Worm (Caenorhabditis elegans) whole organism, L2 larva: Measurements from ENCODE around the gene cnc-11.

Experiments
- C34F6.9 ChIP-seq: fragments of 150-350 bp; optimal IDR thresholded peaks from 2 replicates; lab custom pipeline; 2014; ENCODE audit warnings: missing biosample characterization, missing genetic modification characterization
- F13H6.1 ChIP-seq: sonication (generic microtip); optimal IDR thresholded peaks from 2 replicates; lab custom pipeline; 2016; ENCODE audit warnings: missing genetic modification characterization, missing compliant biosample characterization
- R02D3.7 ChIP-seq: fragments of 150-350 bp; optimal IDR thresholded peaks from 2 replicates; lab custom pipeline; 2014; ENCODE audit warnings: missing biosample characterization, missing genetic modification characterization
- alr-1 ChIP-seq: fragments of 150-350 bp; optimal IDR thresholded peaks from 2 replicates; lab custom pipeline; 2014; ENCODE audit warnings: missing biosample characterization, missing genetic modification characterization
- ama-1 ChIP-seq: fragments of 150-350 bp; optimal IDR thresholded peaks from 2 replicates; lab custom pipeline; 2018; ENCODE audit warnings: inconsistent platforms
- blmp-1 ChIP-seq: sonication (generic microtip); optimal IDR thresholded peaks from 2 replicates; lab custom pipeline; 2017; ENCODE audit warnings: missing genetic modification characterization, mild to moderate bottlenecking, missing compliant biosample characterization, antibody characterized with exemption, moderate library complexity; ENCODE audit not compliant: insufficient read depth
- ceh-82 ChIP-seq: fragments of 150-350 bp; optimal IDR thresholded peaks from 2 replicates; lab custom pipeline; 2014; ENCODE audit warnings: missing biosample characterization, missing genetic modification characterization
- crh-2 ChIP-seq: sonication (generic microtip); optimal IDR thresholded peaks from 2 replicates; lab custom pipeline; 2017; ENCODE audit warnings: missing biosample characterization, missing genetic modification characterization
- dmd-4 ChIP-seq: sonication (generic microtip); optimal IDR thresholded peaks from 2 replicates; lab custom pipeline; 2017; ENCODE audit warnings: missing biosample characterization, missing genetic modification characterization
- egl-27 ChIP-seq: sonication (generic microtip); optimal IDR thresholded peaks from 3 replicates; lab custom pipeline; 2017; ENCODE audit warnings: missing biosample characterization, missing genetic modification reagents, missing genetic modification characterization
- elt-1 ChIP-seq: fragments of 150-350 bp; optimal IDR thresholded peaks from 2 replicates; lab custom pipeline; 2014; ENCODE audit warnings: missing biosample characterization, missing genetic modification characterization
- elt-3 ChIP-seq: sonication (generic microtip); optimal IDR thresholded peaks from 2 replicates; lab custom pipeline; 2017; ENCODE audit warnings: missing biosample characterization, missing genetic modification characterization
- fos-1 ChIP-seq: fragments of 150-350 bp; optimal IDR thresholded peaks from 2 replicates; lab custom pipeline; 2014; ENCODE audit warnings: missing biosample characterization, missing genetic modification characterization
- gmeb-1 ChIP-seq: fragments of 150-350 bp; optimal IDR thresholded peaks from 2 replicates; lab custom pipeline; 2014; ENCODE audit warnings: missing biosample characterization, missing genetic modification characterization
- lin-11 ChIP-seq: fragments of 150-350 bp; sonication (generic microtip); optimal IDR thresholded peaks from 2 replicates; lab custom pipeline; 2014; ENCODE audit warnings: missing biosample characterization, missing genetic modification characterization, inconsistent platforms, mixed read lengths
- lin-39 ChIP-seq: fragments of 150-350 bp; optimal IDR thresholded peaks from 2 replicates; lab custom pipeline; 2014; ENCODE audit warnings: missing biosample characterization, missing genetic modification reagents, missing genetic modification characterization
- lsy-2 ChIP-seq, 2 experiments: fragments of 150-350 bp in 1 of 2; sonication (generic microtip) in 1 of 2; optimal IDR thresholded peaks; 2 replicates each; lab custom pipeline; 2014 to 2017; ENCODE audit warnings: missing biosample characterization in 2 of 2, missing genetic modification characterization in 2 of 2
- mab-5 ChIP-seq: fragments of 150-350 bp; optimal IDR thresholded peaks from 2 replicates; lab custom pipeline; 2014; ENCODE audit warnings: missing biosample characterization, missing genetic modification characterization
- mbf-1 ChIP-seq: sonication (generic microtip); optimal IDR thresholded peaks from 2 replicates; lab custom pipeline; 2017; ENCODE audit warnings: missing biosample characterization, missing genetic modification characterization
- mdl-1 ChIP-seq, 2 experiments: fragments of 150-350 bp in 1 of 2; sonication (generic microtip) in 1 of 2; optimal IDR thresholded peaks; 2 replicates each; lab custom pipeline; 2017; ENCODE audit warnings: missing biosample characterization in 2 of 2, missing genetic modification characterization in 2 of 2
- nhr-10 ChIP-seq: sonication (generic microtip); optimal IDR thresholded peaks from 2 replicates; lab custom pipeline; 2017; ENCODE audit warnings: missing biosample characterization, missing genetic modification characterization
- nhr-11 ChIP-seq: fragments of 150-350 bp; optimal IDR thresholded peaks from 2 replicates; lab custom pipeline; 2014; ENCODE audit warnings: missing biosample characterization, missing genetic modification characterization
- nhr-129 ChIP-seq: fragments of 150-350 bp; optimal IDR thresholded peaks from 2 replicates; lab custom pipeline; 2014; ENCODE audit warnings: missing biosample characterization, missing genetic modification characterization
- nhr-237 ChIP-seq: fragments of 150-350 bp; optimal IDR thresholded peaks from 2 replicates; lab custom pipeline; 2014; ENCODE audit warnings: missing biosample characterization, missing genetic modification characterization
- nhr-25 ChIP-seq: fragments of 150-350 bp; sonication (generic microtip); optimal IDR thresholded peaks from 3 replicates; lab custom pipeline; 2014; ENCODE audit warnings: missing biosample characterization, missing genetic modification characterization
- nhr-6 ChIP-seq: fragments of 150-350 bp; optimal IDR thresholded peaks from 2 replicates; lab custom pipeline; 2014; ENCODE audit warnings: missing biosample characterization, missing genetic modification characterization
- nhr-77 ChIP-seq: fragments of 150-350 bp; optimal IDR thresholded peaks from 2 replicates; lab custom pipeline; 2014; ENCODE audit warnings: missing biosample characterization, missing genetic modification characterization
- peb-1 ChIP-seq: fragments of 150-350 bp; optimal IDR thresholded peaks from 2 replicates; lab custom pipeline; 2014; ENCODE audit warnings: missing biosample characterization, missing genetic modification characterization
- sem-4 ChIP-seq: fragments of 150-350 bp; optimal IDR thresholded peaks from 2 replicates; lab custom pipeline; 2014; ENCODE audit warnings: missing biosample characterization, missing genetic modification reagents, missing genetic modification characterization
- sma-3 ChIP-seq: sonication (generic microtip); optimal IDR thresholded peaks from 2 replicates; lab custom pipeline; 2016; ENCODE audit warnings: missing genetic modification reagents, missing genetic modification characterization, missing compliant biosample characterization
- sma-9 ChIP-seq, 2 experiments: fragments of 150-350 bp in 1 of 2; sonication (generic microtip) in 1 of 2; optimal IDR thresholded peaks; 2 replicates each; lab custom pipeline; 2014 to 2016; ENCODE audit warnings: missing genetic modification characterization in 2 of 2, mild to moderate bottlenecking in 1 of 2, missing biosample characterization in 1 of 2, missing compliant biosample characterization in 1 of 2, missing genetic modification reagents in 1 of 2, moderate library complexity in 1 of 2
- snpc-4 ChIP-seq: fragments of 150-350 bp; optimal IDR thresholded peaks from 2 replicates; lab custom pipeline; 2014; ENCODE audit warnings: missing biosample characterization, missing genetic modification characterization
- unc-39 ChIP-seq: fragments of 150-350 bp; optimal IDR thresholded peaks from 2 replicates; lab custom pipeline; 2014; ENCODE audit warnings: missing biosample characterization, missing genetic modification characterization
- unc-55 ChIP-seq: fragments of 150-350 bp; sonication (generic microtip); optimal IDR thresholded peaks from 3 replicates; lab custom pipeline; 2014; ENCODE audit warnings: missing biosample characterization, missing genetic modification reagents, missing genetic modification characterization
- zag-1 ChIP-seq: fragments of 150-350 bp; optimal IDR thresholded peaks from 2 replicates; lab custom pipeline; 2014; ENCODE audit warnings: missing biosample characterization, missing genetic modification characterization
- ztf-1 ChIP-seq: fragments of 200-800 bp; sonication (Bioruptor generic); conservative IDR thresholded peaks from 2 replicates; pipeline ENCODE4 v1.3.6; 2022; ENCODE audit warnings: missing genetic modification characterization, missing compliant biosample characterization
- ztf-11 ChIP-seq: sonication (generic microtip); optimal IDR thresholded peaks from 2 replicates; lab custom pipeline; 2017; ENCODE audit warnings: missing biosample characterization, missing genetic modification characterization

Gene cnc-11

ce11 chrV:1454762-1455161 is 12.6 kb downstream of the cnc-11 start, which contains the start of gene chil-14:
Gene chil-14, plus strand, starts transcription at chrV:1455062.
- TF ChIP-seq ztf-1 (GFP tag; lab: Robert Waterston, UW) (no peak), ceh-82 (no peak), alr-1 (tag; lab: Kevin White, UChicago) (no peak), mab-5 (tag; lab: Kevin White, UChicago) (no peak), mbf-1 (tag; lab: Kevin White, UChicago) (no peak), unc-39 (tag; lab: Kevin White, UChicago) (no peak)

ce11 chrV:1455280-1455679 is 13.1 kb downstream of the cnc-11 start:
- TF ChIP-seq mab-5 (tag; lab: Kevin White, UChicago) (no peak), elt-1 (tag; lab: Kevin White, UChicago) (no peak), sma-9 (GFP tag; optimal IDR thresholded peaks at IDR 0.05; lab: Kevin White, UChicago) (no peak), sma-9 (tag; optimal IDR thresholded peaks at IDR 0.05; lab: Kevin White, UChicago) (no peak), lin-39 (tag; lab: Kevin White, UChicago) (no peak), unc-39 (tag; lab: Kevin White, UChicago) (no peak), nhr-237 (no peak), nhr-11 (tag; lab: Kevin White, UChicago) (no peak), R02D3.7 (tag; lab: Kevin White, UChicago) (no peak), zag-1 (tag; lab: Kevin White, UChicago) (no peak)

DNA sequence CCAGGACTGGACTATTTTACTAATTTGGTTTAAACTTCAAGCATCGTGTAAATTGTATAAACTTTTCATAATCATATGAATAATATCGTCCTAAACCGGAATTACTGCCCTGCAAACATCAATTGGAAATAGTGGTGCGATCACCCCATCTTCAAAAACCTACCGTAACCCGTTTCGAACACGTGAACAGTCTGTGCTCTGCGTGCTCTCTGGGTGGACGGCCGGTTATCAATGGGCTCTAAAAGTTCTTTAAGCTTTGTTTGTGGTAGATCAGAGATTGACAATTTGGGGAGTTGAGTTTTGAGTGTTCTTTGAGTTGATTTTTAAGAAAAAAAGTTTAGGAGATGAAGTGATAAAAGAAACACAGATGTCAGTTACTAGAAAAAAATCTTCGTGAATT is 14.5 kb downstream of the cnc-11 start:
- TF ChIP-seq mdl-1 (tag; optimal IDR thresholded peaks at IDR 0.05; lab: Kevin White, UChicago) (no peak), lsy-2 (tag; optimal IDR thresholded peaks at IDR 0.05; lab: Kevin White, UChicago) (peak in 1 of 2 experiments; percentile 41), sma-9 (GFP tag; optimal IDR thresholded peaks at IDR 0.05; lab: Kevin White, UChicago) (peak; percentile 45), sma-9 (tag; optimal IDR thresholded peaks at IDR 0.05; lab: Kevin White, UChicago) (no peak), nhr-77 (tag; lab: Kevin White, UChicago) (no peak)

- TF ChIP-seq F13H6.1, result no peak
- TF ChIP-seq crh-2 (tag; lab: Kevin White, UChicago), result peak; percentile 2
- peak; percentile 14 for TF ChIP-seq gmeb-1 (tag; lab: Kevin White, UChicago)
- TF ChIP-seq dmd-4 (tag; lab: Kevin White, UChicago), result no peak
- TF ChIP-seq nhr-11 (tag; lab: Kevin White, UChicago), result no peak
- no peak for TF ChIP-seq elt-3 (tag; lab: Kevin White, UChicago)
- no peak for TF ChIP-seq nhr-129 (tag; lab: Kevin White, UChicago)
- no peak for TF ChIP-seq lin-11 (tag; lab: Kevin White, UChicago)
- no peak for TF ChIP-seq unc-39 (tag; lab: Kevin White, UChicago)
- TF ChIP-seq nhr-25 (tag; lab: Kevin White, UChicago), result no peak
- no peak for TF ChIP-seq lsy-2 (tag; optimal IDR thresholded peaks at IDR 0.05; lab: Kevin White, UChicago)
- TF ChIP-seq sem-4 (tag; lab: Kevin White, UChicago), result no peak
- no peak for TF ChIP-seq C34F6.9 (tag; lab: Kevin White, UChicago)
- no peak for TF ChIP-seq nhr-10
- TF ChIP-seq ama-1 (lab: Kevin White, UChicago), result no peak
- peak; percentile 56 for TF ChIP-seq sma-9 (GFP tag; optimal IDR thresholded peaks at IDR 0.05; lab: Kevin White, UChicago)
- TF ChIP-seq sma-9 (tag; optimal IDR thresholded peaks at IDR 0.05; lab: Kevin White, UChicago), result no peak
- no peak for TF ChIP-seq blmp-1 (tag; lab: Kevin White, UChicago)
- TF ChIP-seq sma-3, result no peak
- peak; percentile 33 for TF ChIP-seq fos-1
- TF ChIP-seq lin-39 (tag; lab: Kevin White, UChicago), result no peak
- no peak for TF ChIP-seq mdl-1 (tag; optimal IDR thresholded peaks at IDR 0.05; lab: Kevin White, UChicago)
- TF ChIP-seq snpc-4 (tag; lab: Kevin White, UChicago), result no peak
These were observed 17.3 kb downstream of the cnc-11 start for ce11 chrV:1459374-1459926.

DNA sequence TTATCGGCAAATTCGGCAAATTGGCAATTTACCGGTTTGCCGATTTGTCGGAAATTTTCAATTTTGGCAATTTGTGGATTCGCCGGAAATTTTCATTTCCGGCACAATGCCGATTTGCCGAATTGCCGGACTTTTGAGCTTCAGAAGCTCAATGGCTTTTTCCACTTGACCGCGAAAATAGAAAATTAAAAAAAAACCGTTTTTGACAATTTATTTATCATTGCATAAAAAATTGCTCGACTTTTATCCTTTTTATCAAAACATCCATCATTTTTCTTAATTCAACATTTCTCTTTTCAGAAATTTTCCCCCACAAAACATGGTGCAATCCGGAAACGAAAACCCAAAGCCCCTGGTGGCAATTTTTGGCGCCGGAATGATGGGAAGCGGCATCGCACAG is 17.9 kb downstream of the cnc-11 start, which contains the start of gene hacd-1:
hacd-1 (plus strand) TSS at position 301 of the 400 bp plus-strand sequence.
- TF ChIP-seq mdl-1 (tag; optimal IDR thresholded peaks at IDR 0.05; lab: Kevin White, UChicago) (no peak), ztf-11 (no peak), dmd-4 (tag; lab: Kevin White, UChicago) (no peak), nhr-11 (tag; lab: Kevin White, UChicago) (no peak), lin-11 (tag; lab: Kevin White, UChicago) (no peak), ama-1 (lab: Kevin White, UChicago) (no peak), zag-1 (tag; lab: Kevin White, UChicago) (no peak), R02D3.7 (tag; lab: Kevin White, UChicago) (no peak), nhr-6 (tag; lab: Kevin White, UChicago) (no peak), unc-55 (no peak), peb-1 (tag; lab: Kevin White, UChicago) (no peak), lsy-2 (tag; optimal IDR thresholded peaks at IDR 0.05; lab: Kevin White, UChicago) (no peak), ztf-1 (GFP tag; lab: Robert Waterston, UW) (no peak), fos-1 (no peak), egl-27 (tag; lab: Kevin White, UChicago) (no peak)
